Fruit fly (Drosophila melanogaster) Kc167 (cell line): ENCODE data around the gene Tim9a.

Experiments
- Myc ChIP-seq: fragments of >200 bp; optimal IDR thresholded peaks from 2 replicates; lab custom pipeline; 2017; ENCODE audit warnings: missing external identifiers
- Sin3A ChIP-seq: fragments of >200 bp; optimal IDR thresholded peaks from 2 replicates; lab custom pipeline; 2018; ENCODE audit warnings: missing external identifiers
- h ChIP-seq: fragments of >200 bp; optimal IDR thresholded peaks from 3 replicates; lab custom pipeline; 2018; ENCODE audit warnings: missing external identifiers
- insv ChIP-seq: fragments of >200 bp; optimal IDR thresholded peaks from 3 replicates; lab custom pipeline; 2018; ENCODE audit warnings: missing external identifiers
- psq ChIP-seq: fragments of >200 bp; optimal IDR thresholded peaks from 2 replicates; lab custom pipeline; 2017; ENCODE audit warnings: missing external identifiers
- ttk ChIP-seq: sonication (Bioruptor generic); optimal IDR thresholded peaks from 2 replicates; lab custom pipeline; 2017; ENCODE audit warnings: missing external identifiers

Tim9a gene

dm6 chrX:13391174-13392040 lies 6.4 kb downstream of the Tim9a start:
- no peak for TF ChIP-seq h (lab: Kevin White, UChicago)
- TF ChIP-seq Sin3A (lab: Kevin White, UChicago): no peak
- no peak for TF ChIP-seq Myc (lab: Kevin White, UChicago)
- no peak for TF ChIP-seq ttk (lab: Kevin White, UChicago)
- no peak for TF ChIP-seq psq (lab: Kevin White, UChicago)
- no peak for TF ChIP-seq insv (lab: Kevin White, UChicago)

dm6 chrX:13392041-13392353 lies 7.0 kb downstream of the Tim9a start:
- TF ChIP-seq Sin3A (lab: Kevin White, UChicago) (no peak), psq (lab: Kevin White, UChicago) (no peak), Myc (lab: Kevin White, UChicago) (no peak), h (lab: Kevin White, UChicago) (no peak), insv (lab: Kevin White, UChicago) (no peak), ttk (lab: Kevin White, UChicago) (no peak)

dm6 chrX:13392764-13393163 lies 7.8 kb downstream of the Tim9a start:
- TF ChIP-seq insv (lab: Kevin White, UChicago): no peak

DNA sequence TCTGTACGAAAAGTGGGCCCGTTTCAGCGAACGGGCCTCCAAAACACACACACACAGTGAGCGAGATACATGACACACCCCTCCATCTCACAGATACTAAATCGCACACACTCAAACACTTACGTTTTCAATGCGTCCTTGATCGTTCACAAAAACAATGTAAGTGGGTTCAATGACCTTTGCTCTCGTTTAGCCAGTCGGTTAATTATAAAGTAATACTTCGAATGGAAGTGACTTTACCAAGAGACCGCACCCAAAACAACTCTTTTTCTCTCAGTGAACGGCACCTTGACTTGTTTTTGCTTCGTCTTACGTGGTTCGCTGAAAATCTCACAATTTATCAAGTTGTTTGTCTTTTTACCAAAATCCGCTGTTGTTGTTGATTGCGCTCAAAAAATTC lies 9.3 kb downstream of the Tim9a start:
- TF ChIP-seq Myc (lab: Kevin White, UChicago) (no peak), psq (lab: Kevin White, UChicago) (no peak), Sin3A (lab: Kevin White, UChicago) (no peak), ttk (lab: Kevin White, UChicago) (no peak), insv (lab: Kevin White, UChicago) (no peak), h (lab: Kevin White, UChicago) (no peak)

DNA sequence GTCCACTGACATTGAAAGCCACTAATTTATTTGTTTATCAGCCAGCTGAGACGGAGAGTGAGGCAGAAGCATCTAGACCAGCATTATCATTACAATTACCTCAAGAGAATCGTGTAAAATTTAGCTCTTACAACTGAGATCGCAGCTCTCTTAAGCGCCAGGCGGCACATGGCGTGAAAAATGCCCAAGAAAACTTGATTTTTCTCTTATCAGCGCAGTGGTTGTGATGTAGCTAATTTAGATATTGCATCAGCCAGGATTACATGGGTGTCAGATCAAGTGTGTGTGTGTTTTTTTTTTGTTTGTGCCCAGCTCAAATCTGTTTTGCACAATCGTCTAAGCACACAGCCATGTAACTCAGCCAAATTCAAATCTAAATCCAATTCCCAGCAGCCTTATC lies 10.0 kb downstream of the Tim9a start:
- no peak for TF ChIP-seq Myc (lab: Kevin White, UChicago)
- TF ChIP-seq insv (lab: Kevin White, UChicago): no peak
- TF ChIP-seq Sin3A (lab: Kevin White, UChicago): no peak
- TF ChIP-seq psq (lab: Kevin White, UChicago): no peak
- no peak for TF ChIP-seq h (lab: Kevin White, UChicago)
- TF ChIP-seq ttk (lab: Kevin White, UChicago): no peak

dm6 chrX:13395988-13396377 lies 11.0 kb downstream of the Tim9a start:
- no peak for TF ChIP-seq Sin3A (lab: Kevin White, UChicago)
- TF ChIP-seq insv (lab: Kevin White, UChicago): no peak
- TF ChIP-seq ttk (lab: Kevin White, UChicago): no peak
- TF ChIP-seq h (lab: Kevin White, UChicago): no peak
- no peak for TF ChIP-seq psq (lab: Kevin White, UChicago)
- TF ChIP-seq Myc (lab: Kevin White, UChicago): no peak

dm6 chrX:13396378-13397099 lies 11.5 kb downstream of the Tim9a start, which contains the start of gene Bcat:
Gene Bcat, plus strand, starts transcription at chrX:13396899.
- TF ChIP-seq h (lab: Kevin White, UChicago): no peak

DNA sequence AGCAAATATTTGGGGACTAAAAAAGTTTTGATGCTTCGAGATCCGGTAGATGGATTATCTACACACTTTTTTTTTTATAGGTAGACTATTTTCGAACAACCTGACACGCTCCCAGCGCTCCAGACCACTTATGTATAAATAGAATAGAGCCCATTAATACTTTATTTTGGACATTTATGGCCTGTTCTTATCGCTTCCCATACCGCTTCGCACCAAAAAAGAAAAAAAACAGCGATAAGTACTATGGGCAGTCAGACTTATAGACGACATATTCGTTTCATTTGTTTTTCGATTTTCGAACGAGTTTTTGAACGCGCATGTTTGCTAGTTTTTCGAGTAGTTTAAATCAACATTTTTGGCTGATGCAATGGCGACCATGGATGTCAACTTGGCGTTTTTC lies 12.6 kb downstream of the Tim9a start:
- TF ChIP-seq h (lab: Kevin White, UChicago) (no peak), insv (lab: Kevin White, UChicago) (no peak), ttk (lab: Kevin White, UChicago) (no peak), Sin3A (lab: Kevin White, UChicago) (no peak), Myc (lab: Kevin White, UChicago) (no peak), psq (lab: Kevin White, UChicago) (no peak)

DNA sequence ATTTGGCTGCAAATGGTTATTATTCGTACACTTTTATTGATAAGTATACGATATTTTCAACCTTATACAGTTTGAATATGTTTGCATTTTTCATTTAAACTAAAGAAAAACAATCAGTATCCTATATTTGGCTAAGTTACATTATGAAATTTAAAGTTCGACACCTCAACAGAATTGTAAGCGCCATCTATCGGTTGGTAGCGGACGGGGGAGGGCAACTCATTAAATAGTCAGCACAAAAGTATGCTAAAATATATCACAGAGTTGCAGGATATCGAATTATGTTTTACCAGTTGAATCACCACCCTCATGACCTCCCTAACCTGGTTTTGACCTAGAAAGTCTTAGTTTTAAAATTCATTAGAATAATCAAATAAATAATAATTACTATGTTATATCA lies 16.2 kb downstream of the Tim9a start:
- TF ChIP-seq psq (lab: Kevin White, UChicago) (no peak), h (lab: Kevin White, UChicago) (no peak), insv (lab: Kevin White, UChicago) (no peak), ttk (lab: Kevin White, UChicago) (no peak)

- TF ChIP-seq ttk (lab: Kevin White, UChicago): no peak
- no peak for TF ChIP-seq insv (lab: Kevin White, UChicago)
- TF ChIP-seq Myc (lab: Kevin White, UChicago): no peak
- no peak for TF ChIP-seq Sin3A (lab: Kevin White, UChicago)
- no peak for TF ChIP-seq psq (lab: Kevin White, UChicago)
These were observed 17.8 kb downstream of the Tim9a start, which contains the start of gene CG12725 for dm6 chrX:13402763-13403162. Gene CG12725, minus strand, starts transcription at chrX:13402863.

- TF ChIP-seq Myc (lab: Kevin White, UChicago) (no peak), Sin3A (lab: Kevin White, UChicago) (no peak), h (lab: Kevin White, UChicago) (no peak), ttk (lab: Kevin White, UChicago) (no peak), psq (lab: Kevin White, UChicago) (no peak), insv (lab: Kevin White, UChicago) (no peak)
These were observed 18.5 kb downstream of the Tim9a start for dm6 chrX:13403553-13403952.
